Worm (Caenorhabditis elegans): ENCODE measurements around the gene C55C3.3.
A peak's percentile ranks its signal among the peaks of the same experiment; 100 is the strongest.

C55C3.3 gene

DNA sequence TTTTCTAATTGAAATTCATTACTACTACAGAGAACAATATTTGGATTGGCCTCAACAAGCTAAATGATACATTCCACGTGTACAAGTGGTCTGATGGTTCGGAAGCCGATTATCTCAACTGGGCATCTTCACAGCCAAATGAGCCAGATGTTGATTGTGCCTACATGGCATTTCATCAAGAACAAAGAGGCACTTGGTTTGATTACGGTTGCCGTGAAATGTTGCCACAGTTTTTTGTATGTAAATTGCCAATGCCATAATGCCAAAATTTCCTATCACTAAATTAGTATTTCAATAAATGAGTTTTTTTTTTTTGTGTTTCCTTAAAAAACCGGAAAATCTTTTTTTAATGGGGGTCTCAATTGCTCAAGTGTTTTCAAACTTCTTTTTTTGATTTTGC, 30.4 kb upstream of the C55C3.3 start:
- TF ChIP-seq nhr-23 (tag; optimal IDR thresholded peaks at IDR 0.05) = no peak
- no peak for TF ChIP-seq fos-1 (tag; optimal IDR thresholded peaks at IDR 0.05)
- no peak for TF ChIP-seq ceh-82 (tag; optimal IDR thresholded peaks at IDR 0.05)
- no peak for TF ChIP-seq dmd-4 (tag; optimal IDR thresholded peaks at IDR 0.05)
- TF ChIP-seq C34F6.9 (tag; optimal IDR thresholded peaks at IDR 0.05) = no peak
- TF ChIP-seq unc-62 (GFP tag; optimal IDR thresholded peaks at IDR 0.05) = no peak
- TF ChIP-seq lin-13 (GFP tag; optimal IDR thresholded peaks at IDR 0.05) = no peak
- TF ChIP-seq crh-2 (tag; optimal IDR thresholded peaks at IDR 0.05) = no peak
- no peak for TF ChIP-seq ceh-16 (tag; optimal IDR thresholded peaks at IDR 0.05)
- TF ChIP-seq snpc-4 (tag; optimal IDR thresholded peaks at IDR 0.05) = no peak
- no peak for TF ChIP-seq mbf-1 (tag; optimal IDR thresholded peaks at IDR 0.05)
- no peak for TF ChIP-seq nhr-77 (tag; optimal IDR thresholded peaks at IDR 0.05)
- TF ChIP-seq ztf-1 (GFP tag; conservative IDR thresholded peaks at IDR 0.05) = no peak
- TF ChIP-seq blmp-1 (tag; optimal IDR thresholded peaks at IDR 0.05; ENCODE audit: insufficient read depth) = no peak
- no peak for TF ChIP-seq egl-27 (tag; optimal IDR thresholded peaks at IDR 0.05)
- no peak for TF ChIP-seq sma-3 (GFP tag; optimal IDR thresholded peaks at IDR 0.05)
- TF ChIP-seq Y55F3AM.14 (GFP tag; optimal IDR thresholded peaks at IDR 0.05) = no peak

- no peak for TF ChIP-seq ceh-16 (tag; optimal IDR thresholded peaks at IDR 0.05)
- TF ChIP-seq skn-1 (tag; optimal IDR thresholded peaks at IDR 0.05) = peak; percentile 92
- TF ChIP-seq lin-13 (GFP tag; optimal IDR thresholded peaks at IDR 0.05) = peak; percentile 62
- no peak for TF ChIP-seq elt-3 (tag; optimal IDR thresholded peaks at IDR 0.05)
- TF ChIP-seq nhr-237 (tag; optimal IDR thresholded peaks at IDR 0.05) = no peak
- TF ChIP-seq ztf-4 (tag; optimal IDR thresholded peaks at IDR 0.05) = peak; percentile 85
- TF ChIP-seq egl-27 (tag; optimal IDR thresholded peaks at IDR 0.05) = peak; percentile 45
- peak; percentile 91 for TF ChIP-seq sma-9 (GFP tag; optimal IDR thresholded peaks at IDR 0.05)
- TF ChIP-seq sma-9 (tag; optimal IDR thresholded peaks at IDR 0.05) = no peak
- TF ChIP-seq nhr-25 (tag; optimal IDR thresholded peaks at IDR 0.05) = peak; percentile 91
- no peak for TF ChIP-seq zag-1 (tag; optimal IDR thresholded peaks at IDR 0.05)
- no peak for TF ChIP-seq ztf-11 (tag; optimal IDR thresholded peaks at IDR 0.05)
- peak in 1 of 2 experiments; percentile 73 for TF ChIP-seq lsy-2 (tag; optimal IDR thresholded peaks at IDR 0.05)
- peak; percentile 41 for TF ChIP-seq sem-4 (tag; optimal IDR thresholded peaks at IDR 0.05)
- no peak for TF ChIP-seq nhr-11 (tag; optimal IDR thresholded peaks at IDR 0.05)
- peak; percentile 69 for TF ChIP-seq sma-3 (GFP tag; optimal IDR thresholded peaks at IDR 0.05)
- no peak for TF ChIP-seq nhr-10 (tag; optimal IDR thresholded peaks at IDR 0.05)
- TF ChIP-seq F13H6.1 (tag; optimal IDR thresholded peaks at IDR 0.05) = peak; percentile 56
- no peak for TF ChIP-seq ceh-82 (tag; optimal IDR thresholded peaks at IDR 0.05)
- TF ChIP-seq nhr-6 (tag; optimal IDR thresholded peaks at IDR 0.05) = peak; percentile 77
- peak; percentile 80 for TF ChIP-seq gmeb-1 (tag; optimal IDR thresholded peaks at IDR 0.05)
- peak; percentile 73 for TF ChIP-seq C34F6.9 (tag; optimal IDR thresholded peaks at IDR 0.05)
- TF ChIP-seq fos-1 (tag; optimal IDR thresholded peaks at IDR 0.05) = peak; percentile 61
- TF ChIP-seq blmp-1 (tag; optimal IDR thresholded peaks at IDR 0.05; ENCODE audit: insufficient read depth) = peak; percentile 53
- TF ChIP-seq nhr-129 (tag; optimal IDR thresholded peaks at IDR 0.05) = peak; percentile 82
- no peak for TF ChIP-seq nhr-23 (tag; optimal IDR thresholded peaks at IDR 0.05)
- peak; percentile 77 for TF ChIP-seq crh-2 (tag; optimal IDR thresholded peaks at IDR 0.05)
- peak; percentile 72 for TF ChIP-seq nhr-21 (tag; optimal IDR thresholded peaks at IDR 0.05)
- no peak for TF ChIP-seq mab-5 (tag; optimal IDR thresholded peaks at IDR 0.05)
- no peak for TF ChIP-seq snpc-4 (tag; optimal IDR thresholded peaks at IDR 0.05)
Observed at ce11 chrIV:5655966-5656389, 29.1 kb upstream of the C55C3.3 start.

DNA sequence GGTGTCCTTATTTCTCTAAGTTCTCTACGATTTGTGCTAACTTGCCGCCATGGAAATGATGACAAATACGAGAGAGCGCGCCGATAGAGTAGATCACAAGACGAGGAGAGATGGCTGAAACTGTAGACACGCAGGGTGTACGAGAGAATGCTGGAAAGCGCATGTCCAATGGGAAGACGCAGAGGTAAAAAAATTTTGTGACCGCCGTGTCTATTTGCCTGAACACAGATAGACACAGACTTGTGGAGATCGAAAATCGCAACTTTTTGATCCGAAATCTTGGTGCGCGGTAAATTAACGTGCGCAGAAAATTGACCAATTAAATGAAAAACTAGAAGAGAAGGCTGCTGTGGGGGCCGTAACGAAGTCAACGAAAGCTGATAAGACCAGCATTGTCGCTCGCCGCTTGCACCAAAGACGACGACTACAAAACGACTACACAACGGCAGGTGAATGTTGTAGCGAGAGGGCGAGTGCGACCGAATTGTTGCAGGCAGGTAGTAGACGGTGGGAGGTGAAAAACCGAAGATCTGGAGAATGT, 27.9 kb upstream of the C55C3.3 start:
- TF ChIP-seq nhr-6 (tag; optimal IDR thresholded peaks at IDR 0.05) (peak; percentile 83), nhr-10 (tag; optimal IDR thresholded peaks at IDR 0.05) (no peak), elt-3 (tag; optimal IDR thresholded peaks at IDR 0.05) (no peak), zag-1 (tag; optimal IDR thresholded peaks at IDR 0.05) (peak; percentile 49), nhr-23 (tag; optimal IDR thresholded peaks at IDR 0.05) (no peak), skn-1 (tag; optimal IDR thresholded peaks at IDR 0.05) (peak; percentile 100), egl-27 (tag; optimal IDR thresholded peaks at IDR 0.05) (peak; percentile 84), nhr-25 (tag; optimal IDR thresholded peaks at IDR 0.05) (peak; percentile 89), dmd-4 (tag; optimal IDR thresholded peaks at IDR 0.05) (no peak), crh-2 (tag; optimal IDR thresholded peaks at IDR 0.05) (peak; percentile 54), snpc-4 (tag; optimal IDR thresholded peaks at IDR 0.05) (no peak), peb-1 (tag; optimal IDR thresholded peaks at IDR 0.05) (no peak), sma-9 (GFP tag; optimal IDR thresholded peaks at IDR 0.05) (peak; percentile 92), sma-9 (tag; optimal IDR thresholded peaks at IDR 0.05) (peak; percentile 70), ztf-11 (tag; optimal IDR thresholded peaks at IDR 0.05) (no peak), ZK546.5 (tag; optimal IDR thresholded peaks at IDR 0.05) (no peak), unc-55 (GFP tag; optimal IDR thresholded peaks at IDR 0.05) (peak; percentile 46), lin-11 (tag; optimal IDR thresholded peaks at IDR 0.05) (peak; percentile 33), ztf-1 (GFP tag; conservative IDR thresholded peaks at IDR 0.05) (no peak), elt-1 (tag; optimal IDR thresholded peaks at IDR 0.05) (no peak), nhr-77 (tag; optimal IDR thresholded peaks at IDR 0.05) (no peak), nhr-12 (tag; optimal IDR thresholded peaks at IDR 0.05) (no peak), ama-1 (optimal IDR thresholded peaks at IDR 0.05) (no peak), F13H6.1 (tag; optimal IDR thresholded peaks at IDR 0.05) (peak; percentile 93), lin-39 (tag; optimal IDR thresholded peaks at IDR 0.05) (no peak), ceh-16 (tag; optimal IDR thresholded peaks at IDR 0.05) (no peak), sem-4 (tag; optimal IDR thresholded peaks at IDR 0.05) (peak; percentile 78), lsy-2 (tag; optimal IDR thresholded peaks at IDR 0.05) (peak; percentile 30 to 74), C34F6.9 (tag; optimal IDR thresholded peaks at IDR 0.05) (peak; percentile 76), alr-1 (tag; optimal IDR thresholded peaks at IDR 0.05) (no peak), unc-39 (tag; optimal IDR thresholded peaks at IDR 0.05) (no peak), blmp-1 (tag; optimal IDR thresholded peaks at IDR 0.05; ENCODE audit: insufficient read depth) (peak; percentile 59), ztf-4 (tag; optimal IDR thresholded peaks at IDR 0.05) (peak; percentile 17), sma-3 (GFP tag; optimal IDR thresholded peaks at IDR 0.05) (peak; percentile 90)
